Fruit fly (Drosophila melanogaster) S2 (cell line): ENCODE results near the gene snsl.

ENCODE experiments used
- CG8478 ChIP-seq: fragments of >200 bp; optimal IDR thresholded peaks from 2 replicates; lab custom pipeline; 2018
- CTCF ChIP-seq, 2 experiments: fragments of >200 bp; optimal IDR thresholded peaks; 2 replicates each; lab custom pipeline; 2018

dm6 chr2L:4887382-4888219 lies 19.0 kb downstream of the snsl start:
- TF ChIP-seq CG8478 (lab: Kevin White, UChicago): no peak
- TF ChIP-seq CTCF (optimal IDR thresholded peaks at IDR 0.05; lab: Kevin White, UChicago): no peak
